Fruit fly (Drosophila melanogaster) whole organism, embryonic: ENCODE data around the gene CG12516.

Experiments
- ATbp ChIP-seq: fragments of 200-800 bp; sonication (Bioruptor generic); optimal IDR thresholded peaks from 2 replicates; lab custom pipeline; 2017; ENCODE audit warnings: missing biosample characterization, mild to moderate bottlenecking, missing genetic modification characterization, missing genetic modification reagents
- Aef1 ChIP-seq: fragments of 200-800 bp; sonication (Bioruptor generic); IDR thresholded peaks from 3 replicates; pipeline ENCODE4 v1.3.6; 2022; ENCODE audit warnings: missing biosample characterization, missing genetic modification characterization
- CG1024 ChIP-seq: fragments of 200-800 bp; sonication (Bioruptor generic); IDR thresholded peaks from 2 replicates; pipeline ENCODE4 v1.3.6; 2022; ENCODE audit warnings: missing biosample characterization, missing genetic modification characterization
- CG11456 ChIP-seq: fragments of 200-800 bp; sonication (Bioruptor generic); IDR thresholded peaks from 3 replicates; pipeline ENCODE4 v1.3.6; 2022; ENCODE audit warnings: missing biosample characterization, missing genetic modification characterization
- CG13287 ChIP-seq: fragments of 200-800 bp; sonication (Bioruptor generic); IDR thresholded peaks from 2 replicates; pipeline ENCODE4 v1.3.6; 2022; ENCODE audit warnings: missing biosample characterization, missing genetic modification characterization; ENCODE audit not compliant: partially characterized antibody
- CG14667 ChIP-seq: fragments of 200-800 bp; sonication (Bioruptor generic); IDR thresholded peaks from 2 replicates; pipeline ENCODE4 v1.3.6; 2022; ENCODE audit warnings: missing biosample characterization, missing genetic modification characterization
- CG15479 ChIP-seq: fragments of 200-800 bp; sonication (Bioruptor generic); optimal IDR thresholded peaks from 3 replicates; lab custom pipeline; 2019; ENCODE audit warnings: missing biosample characterization, mild to moderate bottlenecking, missing genetic modification characterization, moderate library complexity
- CG16813 ChIP-seq: fragments of 200-800 bp; sonication (Bioruptor generic); IDR thresholded peaks from 3 replicates; pipeline ENCODE4 v1.3.6; 2022; ENCODE audit warnings: missing biosample characterization, missing genetic modification characterization; ENCODE audit not compliant: partially characterized antibody
- CG18262 ChIP-seq: fragments of 200-800 bp; optimal IDR thresholded peaks from 3 replicates; lab custom pipeline; 2019; ENCODE audit warnings: missing biosample characterization, mild to moderate bottlenecking, missing genetic modification characterization, moderate library complexity
- CG2116 ChIP-seq: fragments of 200-800 bp; sonication (Bioruptor generic); optimal IDR thresholded peaks from 3 replicates; lab custom pipeline; 2018; ENCODE audit warnings: missing biosample characterization, mild to moderate bottlenecking, missing genetic modification characterization
- CG3065 ChIP-seq: fragments of 200-800 bp; sonication (Bioruptor generic); optimal IDR thresholded peaks from 2 replicates; lab custom pipeline; 2016; ENCODE audit warnings: missing biosample characterization, missing genetic modification characterization
- CG3847 ChIP-seq: fragments of 200-800 bp; sonication (Bioruptor generic); IDR thresholded peaks from 2 replicates; pipeline ENCODE4 v1.3.6; 2022; ENCODE audit warnings: missing biosample characterization, missing genetic modification characterization
- CG4360 ChIP-seq: fragments of 200-800 bp; sonication (Bioruptor generic); IDR thresholded peaks from 2 replicates; pipeline ENCODE4 v1.3.6; 2022; ENCODE audit warnings: missing biosample characterization, missing genetic modification characterization
- CG4424 ChIP-seq: fragments of 200-800 bp; sonication (Bioruptor generic); optimal IDR thresholded peaks from 3 replicates; lab custom pipeline; 2016; ENCODE audit warnings: missing biosample characterization, missing genetic modification characterization
- CG7556 ChIP-seq: fragments of 200-800 bp; sonication (Bioruptor generic); optimal IDR thresholded peaks from 2 replicates; lab custom pipeline; 2017; ENCODE audit warnings: missing biosample characterization, mild to moderate bottlenecking, missing genetic modification characterization
- CTCF ChIP-seq: fragments of 200-800 bp; sonication (Bioruptor generic); optimal IDR thresholded peaks from 2 replicates; lab custom pipeline; 2017; ENCODE audit warnings: missing biosample characterization, mild to moderate bottlenecking, missing genetic modification characterization, moderate library complexity
- CkIIα-i1 ChIP-seq: fragments of 200-800 bp; sonication (Bioruptor generic); IDR thresholded peaks from 2 replicates; pipeline ENCODE4 v1.3.6; 2022; ENCODE audit warnings: missing biosample characterization, missing genetic modification characterization
- E2f1 ChIP-seq: fragments of 200-800 bp; sonication (Bioruptor generic); IDR thresholded peaks from 2 replicates; pipeline ENCODE4 v1.3.6; 2022; ENCODE audit warnings: missing biosample characterization, missing genetic modification characterization
- Meics ChIP-seq: fragments of 200-800 bp; sonication (Bioruptor generic); optimal IDR thresholded peaks from 2 replicates; lab custom pipeline; 2017; ENCODE audit warnings: missing biosample characterization, mild to moderate bottlenecking, missing genetic modification characterization
- Neu2 ChIP-seq: fragments of 200-800 bp; sonication (Bioruptor generic); optimal IDR thresholded peaks from 3 replicates; lab custom pipeline; 2016; ENCODE audit warnings: missing biosample characterization, missing genetic modification characterization, borderline replicate concordance
- Tbp ChIP-seq: fragments of >200 bp; optimal IDR thresholded peaks from 2 replicates; lab custom pipeline; 2018; ENCODE audit warnings: missing biosample characterization, missing genetic modification characterization
- Vsx1 ChIP-seq: fragments of 200-800 bp; sonication (Bioruptor generic); optimal IDR thresholded peaks from 2 replicates; lab custom pipeline; 2017; ENCODE audit warnings: missing biosample characterization, mild to moderate bottlenecking, missing genetic modification characterization, missing genetic modification reagents
- YL-1 ChIP-seq: fragments of 200-800 bp; sonication (Bioruptor generic); optimal IDR thresholded peaks from 3 replicates; lab custom pipeline; 2017; ENCODE audit warnings: missing biosample characterization, mild to moderate bottlenecking, missing genetic modification characterization
- abd-A ChIP-seq: fragments of 200-800 bp; sonication (Bioruptor generic); optimal IDR thresholded peaks from 3 replicates; lab custom pipeline; 2019; ENCODE audit warnings: missing biosample characterization, mild to moderate bottlenecking, missing genetic modification characterization, moderate library complexity
- bowl ChIP-seq: fragments of 200-800 bp; sonication (Bioruptor generic); IDR thresholded peaks from 2 replicates; pipeline ENCODE4 v1.3.6; 2022; ENCODE audit warnings: missing biosample characterization, missing genetic modification characterization
- caup ChIP-seq: fragments of 200-800 bp; sonication (Bioruptor generic); optimal IDR thresholded peaks from 3 replicates; lab custom pipeline; 2017; ENCODE audit warnings: missing biosample characterization, mild to moderate bottlenecking, missing genetic modification characterization, moderate library complexity; ENCODE audit not compliant: severe bottlenecking
- dm ChIP-seq: fragments of 200-800 bp; sonication (Bioruptor generic); optimal IDR thresholded peaks from 3 replicates; lab custom pipeline; 2016; ENCODE audit warnings: missing biosample characterization, missing genetic modification characterization
- fd3F ChIP-seq: fragments of 200-800 bp; sonication (Bioruptor generic); optimal IDR thresholded peaks from 2 replicates; lab custom pipeline; 2018; ENCODE audit warnings: missing biosample characterization, mild to moderate bottlenecking, missing genetic modification characterization, moderate library complexity
- fru ChIP-seq: fragments of >200 bp; optimal IDR thresholded peaks from 2 replicates; lab custom pipeline; 2017
- ftz-f1 ChIP-seq: fragments of 200-800 bp; sonication (Bioruptor generic); optimal IDR thresholded peaks from 2 replicates; lab custom pipeline; 2016; ENCODE audit warnings: missing biosample characterization, missing genetic modification characterization
- gfzf ChIP-seq: fragments of 200-800 bp; sonication (Bioruptor generic); optimal IDR thresholded peaks from 2 replicates; lab custom pipeline; 2016; ENCODE audit warnings: missing biosample characterization, mild to moderate bottlenecking, missing genetic modification characterization, moderate library complexity
- grau ChIP-seq: fragments of 200-800 bp; optimal IDR thresholded peaks from 3 replicates; lab custom pipeline; 2019; ENCODE audit warnings: missing biosample characterization, mild to moderate bottlenecking, missing genetic modification characterization, moderate library complexity
- ind ChIP-seq: fragments of 200-800 bp; sonication (Bioruptor generic); optimal IDR thresholded peaks from 3 replicates; lab custom pipeline; 2016; ENCODE audit warnings: missing biosample characterization, missing genetic modification characterization
- maf-S ChIP-seq: fragments of 200-800 bp; sonication (Bioruptor generic); optimal IDR thresholded peaks from 2 replicates; lab custom pipeline; 2016; ENCODE audit warnings: missing biosample characterization, missing genetic modification characterization
- pum ChIP-seq: fragments of 200-800 bp; sonication (Bioruptor generic); optimal IDR thresholded peaks from 2 replicates; lab custom pipeline; 2016; ENCODE audit warnings: missing biosample characterization, missing genetic modification characterization
- so ChIP-seq: fragments of 200-800 bp; sonication (Bioruptor generic); IDR thresholded peaks from 3 replicates; pipeline ENCODE4 v1.3.6; 2022; ENCODE audit warnings: missing biosample characterization, missing genetic modification characterization
- sr ChIP-seq: fragments of 200-800 bp; sonication (Bioruptor generic); IDR thresholded peaks from 3 replicates; pipeline ENCODE4 v1.3.6; 2022; ENCODE audit warnings: missing biosample characterization, missing genetic modification characterization
- tll ChIP-seq, 2 experiments: fragments of 200-800 bp in 1 of 2; fragments of >200 bp in 1 of 2; sonication (Bioruptor generic) in 1 of 2; optimal IDR thresholded peaks; 2 replicates each; lab custom pipeline; 2017 to 2019; ENCODE audit warnings: missing biosample characterization in 2 of 2, missing genetic modification characterization in 2 of 2, mild to moderate bottlenecking in 1 of 2, moderate library complexity in 1 of 2
- tna ChIP-seq: fragments of 200-800 bp; sonication (Bioruptor generic); IDR thresholded peaks from 2 replicates; pipeline ENCODE4 v1.3.6; 2022; ENCODE audit warnings: missing biosample characterization, missing genetic modification characterization; ENCODE audit not compliant: partially characterized antibody

Gene CG12516

dm6 chr3R:28283419-28283818 lies 21.0 kb downstream of the CG12516 start, which contains the start of gene CG34437:
CG34437 (plus strand) TSS chr3R:28283719.
- TF ChIP-seq sr (GFP tag; lab: Robert Waterston, UW) (no peak), maf-S (GFP tag; lab: Kevin White, UChicago) (no peak), pum (no peak), CG16813 (GFP tag; lab: Robert Waterston, UW) (no peak), CG15479 (GFP tag; lab: Kevin White, UChicago) (no peak), YL-1 (GFP tag; lab: Kevin White, UChicago) (no peak), ftz-f1 (no peak), CG4360 (GFP tag; lab: Robert Waterston, UW) (no peak), Aef1 (GFP tag; lab: Robert Waterston, UW) (no peak), CkIIα-i1 (GFP tag; lab: Robert Waterston, UW) (no peak), bowl (GFP tag; lab: Robert Waterston, UW) (no peak), CTCF (GFP tag; lab: Kevin White, UChicago) (no peak), tna (GFP tag; lab: Robert Waterston, UW) (no peak), caup (GFP tag; lab: Kevin White, UChicago) (no peak), CG14667 (GFP tag; lab: Robert Waterston, UW) (no peak), CG13287 (no peak), fru (lab: Kevin White, UChicago) (no peak), CG3065 (GFP tag; lab: Kevin White, UChicago) (no peak), abd-A (tag; lab: Kevin White, UChicago) (no peak)

- no peak for TF ChIP-seq ind (GFP tag; lab: Kevin White, UChicago)
- no peak for TF ChIP-seq CG18262 (tag; lab: Kevin White, UChicago)
Observed at dm6 chr3R:28282280-28282679, 22.1 kb downstream of the CG12516 start, which contains the start of gene CG34436. CG34436 (plus strand) TSS chr3R:28282580.

- TF ChIP-seq Tbp (GFP tag; lab: Kevin White, UChicago): no peak
- no peak for TF ChIP-seq Neu2
- no peak for TF ChIP-seq CG7556
- TF ChIP-seq Vsx1: no peak
- TF ChIP-seq so: no peak
- no peak for TF ChIP-seq CG2116 (GFP tag; lab: Kevin White, UChicago)
- TF ChIP-seq gfzf (GFP tag; lab: Kevin White, UChicago): no peak
- TF ChIP-seq CG11456 (GFP tag; lab: Robert Waterston, UW): no peak
Observed at dm6 chr3R:28264673-28265072, 39.7 kb downstream of the CG12516 start, which contains the start of gene CG43124. CG43124 (minus strand) TSS chr3R:28264773.

- no peak for TF ChIP-seq fd3F (GFP tag; lab: Kevin White, UChicago)
- no peak for TF ChIP-seq ATbp (GFP tag; lab: Kevin White, UChicago)
- no peak for TF ChIP-seq E2f1 (GFP tag; lab: Robert Waterston, UW)
- no peak for TF ChIP-seq grau (tag; lab: Kevin White, UChicago)
- TF ChIP-seq CG4424 (GFP tag; lab: Kevin White, UChicago): no peak
- no peak for TF ChIP-seq CG1024 (GFP tag; lab: Robert Waterston, UW)
- TF ChIP-seq Meics (GFP tag; lab: Kevin White, UChicago): no peak
- no peak for TF ChIP-seq CkIIα-i1 (GFP tag; lab: Robert Waterston, UW)
- TF ChIP-seq tll (GFP tag; optimal IDR thresholded peaks at IDR 0.05; lab: Kevin White, UChicago): no peak
- TF ChIP-seq CG3847 (GFP tag; lab: Robert Waterston, UW): no peak
- no peak for TF ChIP-seq dm (GFP tag; lab: Kevin White, UChicago)
Observed at dm6 chr3R:28263522-28263921, 40.9 kb downstream of the CG12516 start, which contains the start of gene CG43125. CG43125 (minus strand) TSS chr3R:28263622.
